Fruit fly (Drosophila melanogaster): ENCODE results near the gene CG11555.
A peak's percentile ranks its signal among the peaks of the same experiment; 100 is the strongest.

Gene CG11555

DNA sequence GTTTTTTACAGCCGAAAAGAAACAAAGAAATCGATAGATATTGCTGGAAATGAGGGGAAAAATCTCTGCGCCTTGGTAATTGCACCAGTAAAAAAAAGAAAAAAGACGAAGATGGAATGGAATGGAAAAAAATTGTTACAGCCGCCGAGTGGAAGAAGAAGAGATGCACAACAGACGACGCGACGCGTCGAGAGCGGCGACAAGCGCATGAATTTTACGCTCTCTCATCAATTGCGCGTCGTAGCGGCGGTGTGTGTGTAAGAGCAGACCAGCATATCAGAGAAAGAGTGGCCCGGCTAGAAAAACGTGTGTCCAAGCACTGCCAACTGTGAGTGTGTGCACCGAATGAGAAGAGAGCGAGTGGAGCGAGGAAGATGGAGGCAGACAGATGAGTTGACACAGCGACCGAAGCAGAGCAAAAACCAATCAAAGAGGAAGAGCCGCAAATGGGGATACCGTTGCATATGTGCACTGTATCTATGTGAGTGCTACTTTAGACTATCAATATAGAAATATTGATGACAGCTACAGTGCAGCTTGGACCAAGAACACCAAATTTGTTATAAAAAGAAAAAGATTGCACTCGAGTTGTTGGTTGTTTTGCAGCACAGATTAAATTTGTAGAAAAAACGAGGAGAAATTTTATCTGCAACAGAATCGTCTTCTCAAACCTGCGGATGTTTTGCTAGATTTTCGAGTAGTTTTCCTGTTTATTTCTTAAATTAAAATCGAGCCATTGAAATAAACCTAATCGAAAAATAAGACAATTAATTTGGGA, 24.4 kb upstream of the CG11555 start (continued):
- TF ChIP-seq CG12744 (GFP tag; optimal IDR thresholded peaks at IDR 0.05) = no peak
- TF ChIP-seq CG14014 (GFP tag; IDR thresholded peaks at IDR 0.05) = no peak; the same call in 1 of the 2 replicates
- TF ChIP-seq pb (GFP tag; optimal IDR thresholded peaks at IDR 0.05) = no peak
- no peak for TF ChIP-seq wdn (GFP tag; IDR thresholded peaks at IDR 0.05)
- no peak for TF ChIP-seq CG7271 (tag; optimal IDR thresholded peaks at IDR 0.05)
- TF ChIP-seq Hmr (GFP tag; optimal IDR thresholded peaks at IDR 0.05) = no peak
- TF ChIP-seq HHEX (GFP tag; optimal IDR thresholded peaks at IDR 0.05) = no peak
- no peak for TF ChIP-seq CG31388 (GFP tag; optimal IDR thresholded peaks at IDR 0.05)
- no peak for TF ChIP-seq CG10321 (GFP tag; IDR thresholded peaks at IDR 0.05)
- peak; percentile 75 for TF ChIP-seq Deaf1 (tag; optimal IDR thresholded peaks at IDR 0.05)
- TF ChIP-seq CG2129 (GFP tag; IDR thresholded peaks at IDR 0.05; ENCODE audit: partially characterized antibody) = 0 out of 2 replicates have a peak, but pooled peaks have one; percentile 11
- no peak for TF ChIP-seq CG7372 (GFP tag; IDR thresholded peaks at IDR 0.05)
- TF ChIP-seq NC2α (GFP tag; optimal IDR thresholded peaks at IDR 0.05) = no peak
- TF ChIP-seq gsb (GFP tag; IDR thresholded peaks at IDR 0.05) = no peak
- no peak for TF ChIP-seq Poxn (GFP tag; IDR thresholded peaks at IDR 0.05)
- TF ChIP-seq Nf-YC (tag; optimal IDR thresholded peaks at IDR 0.05) = peak; percentile 25
- peak; percentile 24 for TF ChIP-seq CG8388 (GFP tag; optimal IDR thresholded peaks at IDR 0.05)
- TF ChIP-seq tna (GFP tag; IDR thresholded peaks at IDR 0.05; ENCODE audit: partially characterized antibody) = no peak
- no peak for TF ChIP-seq nau (GFP tag; optimal IDR thresholded peaks at IDR 0.05)
- TF ChIP-seq Bteb2 (GFP tag; optimal IDR thresholded peaks at IDR 0.05) = no peak
- no peak for TF ChIP-seq H2.0 (GFP tag; IDR thresholded peaks at IDR 0.05)
- TF ChIP-seq Drgx (GFP tag; IDR thresholded peaks at IDR 0.05) = peak; percentile 62
- TF ChIP-seq Mrtf (GFP tag; IDR thresholded peaks at IDR 0.05) = no peak
- no peak for TF ChIP-seq al (GFP tag; IDR thresholded peaks at IDR 0.05)
- peak; percentile 10 for TF ChIP-seq CG4424 (GFP tag; optimal IDR thresholded peaks at IDR 0.05)
- TF ChIP-seq so (GFP tag; IDR thresholded peaks at IDR 0.05) = no peak
- no peak for TF ChIP-seq Lim3 (GFP tag; IDR thresholded peaks at IDR 0.05)
- TF ChIP-seq Sin3A (optimal IDR thresholded peaks at IDR 0.05) = no peak
- TF ChIP-seq ERR (GFP tag; optimal IDR thresholded peaks at IDR 0.05) = no peak
- peak; percentile 61 for TF ChIP-seq CG34224 (GFP tag; IDR thresholded peaks at IDR 0.05; ENCODE audit: partially characterized antibody)
- TF ChIP-seq Gsc (GFP tag; IDR thresholded peaks at IDR 0.05) = no peak
- TF ChIP-seq CG3281 (GFP tag; optimal IDR thresholded peaks at IDR 0.05) = no peak
- no peak for TF ChIP-seq CTCF (GFP tag; optimal IDR thresholded peaks at IDR 0.05)
- no peak for TF ChIP-seq CG4730 (GFP tag; IDR thresholded peaks at IDR 0.05)
- TF ChIP-seq Dll (GFP tag; IDR thresholded peaks at IDR 0.05; ENCODE audit: partially characterized antibody) = peak; percentile 54; the same call in 3 of the 4 replicates
- TF ChIP-seq CG5180 (GFP tag; optimal IDR thresholded peaks at IDR 0.05) = no peak
- TF ChIP-seq her (GFP tag; optimal IDR thresholded peaks at IDR 0.05) = no peak
- no peak for TF ChIP-seq Doc2 (GFP tag; IDR thresholded peaks at IDR 0.05)
- peak in 1 of 2 experiments; percentile 48 for TF ChIP-seq eve (GFP tag; optimal IDR thresholded peaks at IDR 0.05)
- TF ChIP-seq CG9215 (GFP tag; IDR thresholded peaks at IDR 0.05) = no peak
- TF ChIP-seq fd102C (GFP tag; optimal IDR thresholded peaks at IDR 0.05) = no peak
- no peak for TF ChIP-seq ham (GFP tag; IDR thresholded peaks at IDR 0.05)
- no peak for TF ChIP-seq CG11695 (GFP tag; IDR thresholded peaks at IDR 0.05)
- TF ChIP-seq ranshi (GFP tag; IDR thresholded peaks at IDR 0.05) = no peak
- no peak for TF ChIP-seq CG14441 (GFP tag; IDR thresholded peaks at IDR 0.05)
- no peak for TF ChIP-seq twi (tag; optimal IDR thresholded peaks at IDR 0.05)
- TF ChIP-seq Asciz (GFP tag; optimal IDR thresholded peaks at IDR 0.05) = no peak
- TF ChIP-seq CG7987 (GFP tag; optimal IDR thresholded peaks at IDR 0.05) = peak; percentile 22
- TF ChIP-seq CG14050 (GFP tag; IDR thresholded peaks at IDR 0.05) = no peak
- no peak for TF ChIP-seq CG10274 (GFP tag; optimal IDR thresholded peaks at IDR 0.05)
- peak; percentile 96; the same call in 3 of the 4 replicates for TF ChIP-seq chinmo (GFP tag; IDR thresholded peaks at IDR 0.05; ENCODE audit: partially characterized antibody)
